Fruit fly (Drosophila melanogaster): Measurements from ENCODE around the gene CG2991.

Gene CG2991

DNA sequence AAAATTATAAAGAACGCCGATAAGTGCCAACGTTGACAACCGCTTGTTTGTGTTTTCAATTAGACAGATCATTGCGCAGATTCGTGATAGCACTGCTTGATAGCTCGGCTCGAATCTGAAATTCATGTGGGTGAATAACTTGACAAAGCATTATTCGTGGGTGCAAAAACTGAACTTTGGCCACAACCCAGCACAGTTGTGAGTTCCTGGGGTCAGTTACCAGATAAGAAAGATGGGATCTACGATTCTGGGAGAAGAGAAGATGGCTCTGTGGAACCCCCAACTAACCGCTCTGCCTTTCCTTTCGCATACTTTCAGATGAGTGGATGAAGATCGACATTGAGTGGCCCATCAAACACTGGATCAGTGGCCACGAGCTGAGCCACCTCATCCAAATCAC is 46.1 kb upstream of the CG2991 start:
- TF ChIP-seq ftz-f1 (GFP tag; optimal IDR thresholded peaks at IDR 0.05) (no peak), CG34376 (GFP tag; optimal IDR thresholded peaks at IDR 0.05) (no peak), CG14667 (GFP tag; IDR thresholded peaks at IDR 0.05) (no peak), hb (GFP tag; IDR thresholded peaks at IDR 0.05; ENCODE audit: partially characterized antibody) (no peak), run (tag; optimal IDR thresholded peaks at IDR 0.05) (no peak), Aef1 (GFP tag; IDR thresholded peaks at IDR 0.05) (no peak)

- TF ChIP-seq D19A (tag; optimal IDR thresholded peaks at IDR 0.05) (no peak), CG5180 (GFP tag; optimal IDR thresholded peaks at IDR 0.05) (no peak), ttk (GFP tag; IDR thresholded peaks at IDR 0.05) (no peak), CG30431 (GFP tag; optimal IDR thresholded peaks at IDR 0.05) (no peak), CG10959 (GFP tag; IDR thresholded peaks at IDR 0.05) (no peak), CG4328 (GFP tag; optimal IDR thresholded peaks at IDR 0.05) (no peak), gsb-n (tag; optimal IDR thresholded peaks at IDR 0.05) (no peak), p53 (GFP tag; optimal IDR thresholded peaks at IDR 0.05) (no peak), CG2678 (tag; optimal IDR thresholded peaks at IDR 0.05) (no peak), CG13894 (tag; optimal IDR thresholded peaks at IDR 0.05) (no peak), sens (GFP tag) (no peak), TFAM (GFP tag; optimal IDR thresholded peaks at IDR 0.05) (no peak), CG15011 (GFP tag; optimal IDR thresholded peaks at IDR 0.05) (no peak), CG10543 (GFP tag; optimal IDR thresholded peaks at IDR 0.05) (no peak), CG8089 (GFP tag; optimal IDR thresholded peaks at IDR 0.05) (no peak), Deaf1 (tag; optimal IDR thresholded peaks at IDR 0.05) (no peak)
These were observed 44.8 kb upstream of the CG2991 start, which contains the start of gene CG2964 for dm6 chr2L:2812137-2812536. Gene CG2964 (plus strand): TSS chr2L:2812437.

- TF ChIP-seq crp (GFP tag; optimal IDR thresholded peaks at IDR 0.05) (peak in 1 of 2 experiments; percentile 70), CG42726 (GFP tag; IDR thresholded peaks at IDR 0.05; ENCODE audit: partially characterized antibody) (no peak), Dp (GFP tag; optimal IDR thresholded peaks at IDR 0.05) (peak; percentile 70), ac (GFP tag; optimal IDR thresholded peaks at IDR 0.05) (no peak), Dfd (GFP tag; optimal IDR thresholded peaks at IDR 0.05) (no peak), Hr3 (GFP tag; optimal IDR thresholded peaks at IDR 0.05) (no peak), CTCF (GFP tag; optimal IDR thresholded peaks at IDR 0.05) (no peak), ewg (GFP tag; optimal IDR thresholded peaks at IDR 0.05) (peak; percentile 100), seq (GFP tag; IDR thresholded peaks at IDR 0.05) (peak; percentile 42; the same call in 1 of the 2 replicates), BtbVII (GFP tag; optimal IDR thresholded peaks at IDR 0.05) (no peak), insv (GFP tag; optimal IDR thresholded peaks at IDR 0.05) (no peak), tgo (GFP tag; IDR thresholded peaks at IDR 0.05) (no peak), CG31365 (tag; optimal IDR thresholded peaks at IDR 0.05) (peak; percentile 94), ase (GFP tag; IDR thresholded peaks at IDR 0.05) (no peak), CG6689 (GFP tag; IDR thresholded peaks at IDR 0.05) (no peak), pzg (GFP tag; optimal IDR thresholded peaks at IDR 0.05) (peak; percentile 15), E2f2 (GFP tag; IDR thresholded peaks at IDR 0.05) (peak; percentile 75), vnd (GFP tag; IDR thresholded peaks at IDR 0.05; ENCODE audit: partially characterized antibody) (no peak), sna (GFP tag; IDR thresholded peaks at IDR 0.05; ENCODE audit: partially characterized antibody) (no peak)
These were observed 41.3 kb upstream of the CG2991 start, which contains the start of gene G6P for dm6 chr2L:2815673-2816072. Gene G6P (minus strand): TSS chr2L:2815760.

Measured in whole organism, embryonic.